Worm (Caenorhabditis elegans) whole organism, L1 larva: ENCODE results near the gene T21D12.12.

Source experiments
- C04F5.9 ChIP-seq: sonication (generic microtip); optimal IDR thresholded peaks from 2 replicates; lab custom pipeline; 2016; ENCODE audit warnings: missing genetic modification characterization, missing compliant biosample characterization
- C16A3.4 ChIP-seq: fragments of 150-350 bp; optimal IDR thresholded peaks from 2 replicates; lab custom pipeline; 2014; ENCODE audit warnings: missing biosample characterization, missing genetic modification characterization
- C34B4.2 ChIP-seq: sonication (generic microtip); optimal IDR thresholded peaks from 2 replicates; lab custom pipeline; 2017; ENCODE audit warnings: mild to moderate bottlenecking, missing genetic modification characterization, missing compliant biosample characterization
- Y116A8C.19 ChIP-seq: sonication (generic microtip); optimal IDR thresholded peaks from 2 replicates; lab custom pipeline; 2016; ENCODE audit warnings: missing compliant biosample characterization, missing genetic modification characterization, borderline replicate concordance
- aha-1 ChIP-seq: fragments of 150-350 bp; optimal IDR thresholded peaks from 2 replicates; lab custom pipeline; 2014; ENCODE audit warnings: missing biosample characterization, missing genetic modification characterization
- alr-1 ChIP-seq: fragments of 200-800 bp; sonication (Bioruptor generic); optimal IDR thresholded peaks from 2 replicates; lab custom pipeline; 2018; ENCODE audit warnings: borderline replicate concordance, mild to moderate bottlenecking, missing genetic modification characterization, missing compliant biosample characterization
- aly-2 ChIP-seq: fragments of 150-350 bp; optimal IDR thresholded peaks from 2 replicates; lab custom pipeline; 2014; ENCODE audit warnings: missing biosample characterization, missing genetic modification characterization
- blmp-1 ChIP-seq: fragments of 150-350 bp; optimal IDR thresholded peaks from 2 replicates; lab custom pipeline; 2014; ENCODE audit warnings: missing biosample characterization, missing genetic modification characterization
- ceh-8 ChIP-seq: fragments of 200-800 bp; sonication (Bioruptor generic); optimal IDR thresholded peaks from 2 replicates; lab custom pipeline; 2018; ENCODE audit warnings: mild to moderate bottlenecking, missing genetic modification characterization, moderate library complexity, missing compliant biosample characterization
- ceh-82 ChIP-seq, 3 experiments: fragments of 150-350 bp in 1 of 3; sonication (generic microtip) in 2 of 3; optimal IDR thresholded peaks; 2 replicates each; lab custom pipeline; 2014 to 2017; ENCODE audit warnings: missing biosample characterization in 3 of 3, missing genetic modification characterization in 3 of 3
- ces-1 ChIP-seq: fragments of 150-350 bp; optimal IDR thresholded peaks from 2 replicates; lab custom pipeline; 2014; ENCODE audit warnings: missing biosample characterization, missing genetic modification reagents, missing genetic modification characterization
- dpl-1 ChIP-seq, 3 experiments: fragments of 150-350 bp in 2 of 3; sonication (generic microtip) in 1 of 3; optimal IDR thresholded peaks; 2 replicates each; lab custom pipeline; 2014 to 2017; ENCODE audit warnings: missing biosample characterization in 3 of 3, missing genetic modification characterization in 3 of 3, missing genetic modification reagents in 3 of 3
- dsc-1 ChIP-seq: sonication (generic microtip); optimal IDR thresholded peaks from 2 replicates; lab custom pipeline; 2016; ENCODE audit warnings: mild to moderate bottlenecking, missing genetic modification characterization, missing compliant biosample characterization
- efl-1 ChIP-seq, 4 experiments: fragments of 150-350 bp; optimal IDR thresholded peaks in 3 of 4; peaks in 1 of 4; 1 replicate in 1 of 4; 2 replicates in 3 of 4; lab custom pipeline; 2014; ENCODE audit warnings: missing biosample characterization in 2 of 4, missing genetic modification characterization in 2 of 4, missing genetic modification reagents in 2 of 4
- egl-13 ChIP-seq: sonication (generic microtip); optimal IDR thresholded peaks from 2 replicates; lab custom pipeline; 2016; ENCODE audit warnings: missing genotype, missing genetic modification reagents, missing genetic modification characterization, missing compliant biosample characterization
- egl-27 ChIP-seq, 2 experiments: fragments of 150-350 bp in 1 of 2; sonication (generic microtip); optimal IDR thresholded peaks; 3 replicates each; lab custom pipeline; 2017 to 2018; ENCODE audit warnings: missing biosample characterization in 2 of 2, missing genetic modification characterization in 2 of 2, missing genetic modification reagents in 2 of 2
- elt-3 ChIP-seq, 6 experiments: fragments of 150-350 bp in 1 of 6; sonication (generic microtip); optimal IDR thresholded peaks; 2 replicates each; lab custom pipeline; 2017 to 2018; ENCODE audit warnings: missing biosample characterization in 6 of 6, missing genetic modification characterization in 6 of 6, inconsistent platforms in 1 of 6
- fkh-10 ChIP-seq: sonication (generic microtip); optimal IDR thresholded peaks from 2 replicates; lab custom pipeline; 2017; ENCODE audit warnings: missing biosample characterization, missing genetic modification reagents, missing genetic modification characterization
- fkh-4 ChIP-seq: sonication (generic microtip); optimal IDR thresholded peaks from 2 replicates; lab custom pipeline; 2016; ENCODE audit warnings: missing compliant biosample characterization, missing genetic modification characterization, borderline replicate concordance
- fkh-8 ChIP-seq: sonication (generic microtip); optimal IDR thresholded peaks from 2 replicates; lab custom pipeline; 2016; ENCODE audit warnings: mild to moderate bottlenecking, missing genetic modification characterization, missing compliant biosample characterization
- fos-1 ChIP-seq: fragments of 150-350 bp; optimal IDR thresholded peaks from 2 replicates; lab custom pipeline; 2014; ENCODE audit warnings: missing biosample characterization, missing genetic modification characterization
- hlh-17 ChIP-seq: fragments of 200-800 bp; sonication (Bioruptor generic); optimal IDR thresholded peaks from 2 replicates; lab custom pipeline; 2018; ENCODE audit warnings: missing genetic modification characterization, mild to moderate bottlenecking, missing compliant biosample characterization, moderate library complexity, borderline replicate concordance
- irx-1 ChIP-seq: sonication (generic microtip); optimal IDR thresholded peaks from 2 replicates; lab custom pipeline; 2016; ENCODE audit warnings: missing genetic modification characterization, missing compliant biosample characterization
- isw-1 ChIP-seq: fragments of 200-800 bp; sonication (Bioruptor generic); IDR thresholded peaks from 2 replicates; pipeline ENCODE4 v1.3.6; 2022; ENCODE audit warnings: missing genetic modification characterization, missing compliant biosample characterization
- lin-14 ChIP-seq: fragments of 200-800 bp; sonication (Bioruptor generic); optimal IDR thresholded peaks from 2 replicates; lab custom pipeline; 2018; ENCODE audit warnings: mild to moderate bottlenecking, missing genetic modification characterization, moderate library complexity, missing compliant biosample characterization
- lin-35 ChIP-seq, 2 experiments: fragments of 150-350 bp; optimal IDR thresholded peaks; 2 replicates each; lab custom pipeline; 2014; ENCODE audit warnings: missing biosample characterization in 2 of 2, missing genetic modification characterization in 2 of 2, missing genetic modification reagents in 2 of 2
- lir-3 ChIP-seq: sonication (generic microtip); optimal IDR thresholded peaks from 2 replicates; lab custom pipeline; 2016; ENCODE audit warnings: mild to moderate bottlenecking, missing genetic modification characterization, moderate library complexity, missing compliant biosample characterization; ENCODE audit not compliant: poor library complexity
- lsy-2 ChIP-seq, 2 experiments: fragments of 150-350 bp; optimal IDR thresholded peaks; 2 replicates each; lab custom pipeline; 2014; ENCODE audit warnings: missing biosample characterization in 2 of 2, missing genetic modification characterization in 2 of 2
- mab-9 ChIP-seq: fragments of 200-800 bp; sonication (Bioruptor generic); IDR thresholded peaks from 2 replicates; pipeline ENCODE4 v1.3.6; 2022; ENCODE audit warnings: missing genetic modification reagents, missing genetic modification characterization, missing compliant biosample characterization
- mdl-1 ChIP-seq, 2 experiments: fragments of 150-350 bp; optimal IDR thresholded peaks; 2 replicates each; lab custom pipeline; 2014 to 2017; ENCODE audit warnings: missing biosample characterization in 2 of 2, missing genetic modification characterization in 2 of 2, inconsistent platforms in 1 of 2
- mef-2 ChIP-seq: fragments of 150-350 bp; optimal IDR thresholded peaks from 2 replicates; lab custom pipeline; 2014; ENCODE audit warnings: missing biosample characterization, missing genetic modification characterization
- nhr-237 ChIP-seq: fragments of 150-350 bp; optimal IDR thresholded peaks from 2 replicates; lab custom pipeline; 2014; ENCODE audit warnings: missing biosample characterization, missing genetic modification characterization
- nhr-71 ChIP-seq: sonication (generic microtip); optimal IDR thresholded peaks from 2 replicates; lab custom pipeline; 2016; ENCODE audit warnings: mild to moderate bottlenecking, missing genetic modification characterization, moderate library complexity, missing compliant biosample characterization
- nhr-76 ChIP-seq: sonication (generic microtip); optimal IDR thresholded peaks from 2 replicates; lab custom pipeline; 2017; ENCODE audit warnings: missing biosample characterization, missing genetic modification characterization
- nhr-77 ChIP-seq: fragments of 150-350 bp; optimal IDR thresholded peaks from 2 replicates; lab custom pipeline; 2014; ENCODE audit warnings: missing biosample characterization, missing genetic modification characterization
- pag-3 ChIP-seq: sonication (generic microtip); optimal IDR thresholded peaks from 2 replicates; lab custom pipeline; 2017; ENCODE audit warnings: missing genetic modification characterization, mild to moderate bottlenecking, missing compliant biosample characterization, antibody characterized with exemption, borderline replicate concordance; ENCODE audit not compliant: insufficient read depth
- pax-3 ChIP-seq: fragments of 200-800 bp; sonication (Bioruptor generic); optimal IDR thresholded peaks from 2 replicates; lab custom pipeline; 2018; ENCODE audit warnings: mild to moderate bottlenecking, missing genetic modification characterization, moderate library complexity, missing compliant biosample characterization
- snpc-4 ChIP-seq: fragments of 150-350 bp; optimal IDR thresholded peaks from 2 replicates; lab custom pipeline; 2014; ENCODE audit warnings: missing biosample characterization, missing genetic modification characterization
- sptf-1 ChIP-seq: fragments of 150-350 bp; optimal IDR thresholded peaks from 2 replicates; lab custom pipeline; 2014; ENCODE audit warnings: missing biosample characterization, missing genetic modification characterization
- sup-37 ChIP-seq: fragments of 200-800 bp; sonication (Bioruptor generic); optimal IDR thresholded peaks from 2 replicates; lab custom pipeline; 2018; ENCODE audit warnings: mild to moderate bottlenecking, missing genetic modification characterization, missing compliant biosample characterization
- swsn-7 ChIP-seq: sonication (generic microtip); optimal IDR thresholded peaks from 2 replicates; lab custom pipeline; 2016; ENCODE audit warnings: missing genetic modification characterization, missing compliant biosample characterization
- unc-130 ChIP-seq: fragments of 150-350 bp; optimal IDR thresholded peaks from 2 replicates; lab custom pipeline; 2017; ENCODE audit warnings: missing biosample characterization, missing genetic modification characterization, inconsistent platforms
- unc-86 ChIP-seq: sonication (generic microtip); optimal IDR thresholded peaks from 2 replicates; lab custom pipeline; 2016; ENCODE audit warnings: missing genetic modification characterization, missing compliant biosample characterization
- unc-98 ChIP-seq: fragments of 200-800 bp; sonication (Bioruptor generic); IDR thresholded peaks from 2 replicates; pipeline ENCODE4 v1.3.6; 2022; ENCODE audit warnings: missing genetic modification characterization, missing compliant biosample characterization
- vab-15 ChIP-seq: sonication (generic microtip); optimal IDR thresholded peaks from 2 replicates; lab custom pipeline; 2017; ENCODE audit warnings: missing genotype, mild to moderate bottlenecking, missing genetic modification characterization, missing compliant biosample characterization
- xbp-1 ChIP-seq: sonication (generic microtip); optimal IDR thresholded peaks from 2 replicates; lab custom pipeline; 2016; ENCODE audit warnings: missing genetic modification characterization, missing compliant biosample characterization
- zip-4 ChIP-seq: fragments of 200-800 bp; sonication (Bioruptor generic); optimal IDR thresholded peaks from 2 replicates; lab custom pipeline; 2018; ENCODE audit warnings: mild to moderate bottlenecking, missing genetic modification characterization, moderate library complexity, missing compliant biosample characterization
- ztf-11 ChIP-seq, 2 experiments: sonication (generic microtip); optimal IDR thresholded peaks; 2 replicates each; lab custom pipeline; 2016 to 2017; ENCODE audit warnings: missing genetic modification characterization in 2 of 2, missing biosample characterization in 1 of 2, missing compliant biosample characterization in 1 of 2

The T21D12.12 gene

ce11 chrIV:237350-237749 is 28.9 kb upstream of the T21D12.12 start, which contains the start of gene ints-13:
Gene ints-13, minus strand, starts transcription at chrIV:237450.
- TF ChIP-seq mab-9 (GFP tag; lab: Robert Waterston, UW) (no peak), aha-1 (no peak), ceh-8 (GFP tag; lab: Kevin White, UChicago) (no peak), ztf-11 (tag; optimal IDR thresholded peaks at IDR 0.05; lab: Kevin White, UChicago) (no peak), elt-3 (tag; optimal IDR thresholded peaks at IDR 0.05; lab: Kevin White, UChicago) (no peak), dsc-1 (no peak), nhr-71 (tag; lab: Kevin White, UChicago) (no peak), fkh-4 (tag; lab: Kevin White, UChicago) (no peak), pax-3 (tag; lab: Kevin White, UChicago) (no peak), C34B4.2 (tag; lab: Kevin White, UChicago) (no peak), egl-27 (tag; optimal IDR thresholded peaks at IDR 0.05; lab: Kevin White, UChicago) (no peak), zip-4 (no peak), swsn-7 (tag; lab: Kevin White, UChicago) (no peak), snpc-4 (no peak), isw-1 (no peak), unc-98 (GFP tag; lab: Robert Waterston, UW) (no peak), alr-1 (tag; lab: Kevin White, UChicago) (no peak), xbp-1 (tag; lab: Kevin White, UChicago) (no peak), sptf-1 (tag; lab: Kevin White, UChicago) (no peak)

- no peak for TF ChIP-seq fos-1 (tag; lab: Kevin White, UChicago)
- TF ChIP-seq fkh-8 = peak; percentile 24
- peak; percentile 50 for TF ChIP-seq C04F5.9 (tag; lab: Kevin White, UChicago)
- no peak for TF ChIP-seq nhr-237 (tag; lab: Kevin White, UChicago)
- no peak for TF ChIP-seq nhr-76 (tag; lab: Kevin White, UChicago)
- TF ChIP-seq mef-2 (tag; lab: Kevin White, UChicago) = no peak
- TF ChIP-seq lin-14 (GFP tag; lab: Kevin White, UChicago) = no peak
- no peak for TF ChIP-seq Y116A8C.19
- no peak for TF ChIP-seq lir-3 (tag; lab: Kevin White, UChicago)
- no peak for TF ChIP-seq irx-1 (tag; lab: Kevin White, UChicago)
- TF ChIP-seq sup-37 = no peak
- TF ChIP-seq ces-1 (GFP tag; lab: Kevin White, UChicago) = no peak
- TF ChIP-seq C16A3.4 (tag; lab: Kevin White, UChicago) = peak; percentile 1
- no peak for TF ChIP-seq ztf-11 (tag; optimal IDR thresholded peaks at IDR 0.05; lab: Kevin White, UChicago)
- TF ChIP-seq C34B4.2 (tag; lab: Kevin White, UChicago) = no peak
- peak; percentile 61 to 72 for TF ChIP-seq efl-1 (optimal IDR thresholded peaks at IDR 0.05; lab: Kevin White, UChicago)
- peak; percentile 72 to 97 for TF ChIP-seq efl-1 (GFP tag; optimal IDR thresholded peaks at IDR 0.05 in 1 of 2; lab: Kevin White, UChicago)
- peak; percentile 59 to 71 for TF ChIP-seq lsy-2 (tag; optimal IDR thresholded peaks at IDR 0.05; lab: Kevin White, UChicago)
- no peak for TF ChIP-seq ceh-8 (GFP tag; lab: Kevin White, UChicago)
- TF ChIP-seq egl-27 (tag; optimal IDR thresholded peaks at IDR 0.05; lab: Kevin White, UChicago) = no peak
- TF ChIP-seq vab-15 = no peak
- TF ChIP-seq snpc-4 = no peak
- no peak for TF ChIP-seq pag-3
- TF ChIP-seq unc-130 (tag; lab: Kevin White, UChicago) = no peak
- no peak for TF ChIP-seq egl-13 (tag; lab: Kevin White, UChicago)
- TF ChIP-seq unc-86 (tag; lab: Kevin White, UChicago) = peak; percentile 41
- no peak for TF ChIP-seq nhr-77 (tag; lab: Kevin White, UChicago)
- TF ChIP-seq dpl-1 (GFP tag; optimal IDR thresholded peaks at IDR 0.05; lab: Kevin White, UChicago) = peak; percentile 51 to 74 (median 72)
- no peak for TF ChIP-seq hlh-17 (GFP tag; lab: Kevin White, UChicago)
- no peak for TF ChIP-seq blmp-1
- TF ChIP-seq isw-1 = peak; percentile 8; the same call in 1 of the 2 replicates
- peak; percentile 61 for TF ChIP-seq nhr-71 (tag; lab: Kevin White, UChicago)
- TF ChIP-seq mdl-1 (tag; optimal IDR thresholded peaks at IDR 0.05; lab: Kevin White, UChicago) = no peak
- TF ChIP-seq swsn-7 (tag; lab: Kevin White, UChicago) = peak; percentile 36
- no peak for TF ChIP-seq zip-4
- TF ChIP-seq lin-35 (GFP tag; optimal IDR thresholded peaks at IDR 0.05; lab: Kevin White, UChicago) = peak; percentile 64 to 70
- TF ChIP-seq aly-2 (tag; lab: Kevin White, UChicago) = no peak
- TF ChIP-seq unc-98 (GFP tag; lab: Robert Waterston, UW) = no peak
- TF ChIP-seq ceh-82 (tag; optimal IDR thresholded peaks at IDR 0.05; lab: Kevin White, UChicago) = peak; percentile 31 to 52 (median 44)
- no peak for TF ChIP-seq fkh-10 (GFP tag; lab: Kevin White, UChicago)
Measured at ce11 chrIV:240257-240754, 25.9 kb upstream of the T21D12.12 start, which contains the start of the genes fnta-1 and cogc-8. Gene fnta-1, minus strand, starts transcription at chrIV:240307. Gene cogc-8, plus strand, starts transcription at chrIV:240451.
